Fruit fly (Drosophila melanogaster) whole organism, pupa: Measurements from ENCODE around the gene Prp40.

Experiments
- CG32121 ChIP-seq: fragments of 200-800 bp; sonication (Bioruptor generic); IDR thresholded peaks from 2 replicates; pipeline ENCODE4 v1.3.6; 2022; ENCODE audit warnings: missing biosample characterization, missing genetic modification characterization
- CG4496 ChIP-seq: fragments of 200-800 bp; sonication (Bioruptor generic); IDR thresholded peaks from 3 replicates; pipeline ENCODE4 v1.3.6; 2022; ENCODE audit warnings: missing biosample characterization, missing genetic modification characterization
- EcR ChIP-seq: fragments of 200-800 bp; sonication (Bioruptor generic); optimal IDR thresholded peaks from 3 replicates; lab custom pipeline; 2019; ENCODE audit warnings: missing biosample characterization, missing genetic modification characterization, mild to moderate bottlenecking, moderate library complexity, missing genetic modification reagents
- Ets98B ChIP-seq: fragments of 200-800 bp; sonication (Bioruptor generic); IDR thresholded peaks from 2 replicates; pipeline ENCODE4 v1.3.6; 2022; ENCODE audit warnings: missing biosample characterization, missing genetic modification characterization
- Pif1A ChIP-seq: fragments of 200-800 bp; sonication (Bioruptor generic); optimal IDR thresholded peaks from 3 replicates; lab custom pipeline; 2016; ENCODE audit warnings: missing biosample characterization, missing genetic modification characterization
- Pif1B ChIP-seq: fragments of 200-800 bp; sonication (Bioruptor generic); optimal IDR thresholded peaks from 3 replicates; lab custom pipeline; 2016; ENCODE audit warnings: missing biosample characterization, missing genetic modification characterization

dm6 chr2L:3030350-3030749, 7.3 kb downstream of the Prp40 start, which contains the start of gene GABPI:
- no peak for TF ChIP-seq CG4496 (GFP tag; lab: Robert Waterston, UW)
- no peak for TF ChIP-seq EcR
- no peak for TF ChIP-seq Ets98B (GFP tag; lab: Robert Waterston, UW)
- TF ChIP-seq Pif1A (GFP tag; lab: Kevin White, UChicago), result no peak
- TF ChIP-seq CG32121 (GFP tag; lab: Robert Waterston, UW), result no peak
- TF ChIP-seq Pif1B (GFP tag; lab: Kevin White, UChicago), result no peak
